Worm (Caenorhabditis elegans) whole organism, L1 larva: ENCODE data around the gene nck-1.

Experiments used
- C16A3.4 ChIP-seq: fragments of 150-350 bp; optimal IDR thresholded peaks from 2 replicates; lab custom pipeline; 2014; ENCODE audit warnings: missing biosample characterization, missing genetic modification characterization
- ama-1 ChIP-seq: fragments of 150-350 bp; optimal IDR thresholded peaks from 2 replicates; lab custom pipeline; 2014
- ceh-82 ChIP-seq, 3 experiments: fragments of 150-350 bp in 1 of 3; sonication (generic microtip) in 2 of 3; optimal IDR thresholded peaks; 2 replicates each; lab custom pipeline; 2014 to 2017; ENCODE audit warnings: missing biosample characterization in 3 of 3, missing genetic modification characterization in 3 of 3
- efl-3 ChIP-seq: fragments of 200-800 bp; sonication (Bioruptor generic); optimal IDR thresholded peaks from 2 replicates; lab custom pipeline; 2018; ENCODE audit warnings: mild to moderate bottlenecking, missing genetic modification characterization, missing compliant biosample characterization
- egl-27 ChIP-seq, 2 experiments: fragments of 150-350 bp in 1 of 2; sonication (generic microtip); optimal IDR thresholded peaks; 3 replicates each; lab custom pipeline; 2017 to 2018; ENCODE audit warnings: missing biosample characterization in 2 of 2, missing genetic modification characterization in 2 of 2, missing genetic modification reagents in 2 of 2
- elt-3 ChIP-seq, 6 experiments: fragments of 150-350 bp in 1 of 6; sonication (generic microtip); optimal IDR thresholded peaks; 2 replicates each; lab custom pipeline; 2017 to 2018; ENCODE audit warnings: missing biosample characterization in 6 of 6, missing genetic modification characterization in 6 of 6, inconsistent platforms in 1 of 6
- fkh-10 ChIP-seq: sonication (generic microtip); optimal IDR thresholded peaks from 2 replicates; lab custom pipeline; 2017; ENCODE audit warnings: missing biosample characterization, missing genetic modification reagents, missing genetic modification characterization
- hpl-2 ChIP-seq: fragments of 150-350 bp; optimal IDR thresholded peaks from 2 replicates; lab custom pipeline; 2014; ENCODE audit warnings: missing biosample characterization, missing genetic modification reagents, missing genetic modification characterization
- mep-1 ChIP-seq: fragments of 150-350 bp; optimal IDR thresholded peaks from 2 replicates; lab custom pipeline; 2014; ENCODE audit warnings: missing biosample characterization, missing genetic modification characterization
- nhr-19 ChIP-seq: fragments of 200-800 bp; sonication (Bioruptor generic); conservative IDR thresholded peaks from 2 replicates; pipeline ENCODE4 v1.3.6; 2022; ENCODE audit warnings: missing genetic modification characterization, missing compliant biosample characterization
- nhr-20 ChIP-seq: sonication (generic microtip); optimal IDR thresholded peaks from 2 replicates; lab custom pipeline; 2016; ENCODE audit warnings: mild to moderate bottlenecking, missing genetic modification characterization, missing compliant biosample characterization
- vab-15 ChIP-seq: sonication (generic microtip); optimal IDR thresholded peaks from 2 replicates; lab custom pipeline; 2017; ENCODE audit warnings: missing genotype, mild to moderate bottlenecking, missing genetic modification characterization, missing compliant biosample characterization

Gene nck-1

ce11 chrX:4100473-4100872 lies 52.8 kb downstream of the nck-1 start, which contains the start of gene clh-4:
Gene clh-4, minus strand, starts transcription at chrX:4100573.
- TF ChIP-seq vab-15 (tag; lab: Kevin White, UChicago), result no peak
- TF ChIP-seq ceh-82 (tag; optimal IDR thresholded peaks at IDR 0.05; lab: Kevin White, UChicago), result no peak
- no peak for TF ChIP-seq nhr-19
- no peak for TF ChIP-seq hpl-2 (GFP tag; lab: Kevin White, UChicago)
- no peak for TF ChIP-seq ama-1 (lab: Kevin White, UChicago)
- TF ChIP-seq fkh-10 (GFP tag; lab: Kevin White, UChicago), result no peak
- TF ChIP-seq egl-27 (tag; optimal IDR thresholded peaks at IDR 0.05; lab: Kevin White, UChicago), result no peak
- no peak for TF ChIP-seq elt-3 (tag; optimal IDR thresholded peaks at IDR 0.05; lab: Kevin White, UChicago)
- TF ChIP-seq mep-1 (tag; lab: Kevin White, UChicago), result no peak
- no peak for TF ChIP-seq nhr-20 (tag; lab: Kevin White, UChicago)
- no peak for TF ChIP-seq C16A3.4
- no peak for TF ChIP-seq efl-3 (GFP tag; lab: Kevin White, UChicago)
- TF ChIP-seq, all 84 proteins: peak for 0
